Fruit fly (Drosophila melanogaster) whole organism, prepupa: ENCODE data around the gene CG43137.

Experiments used
- CG6854 ChIP-seq: fragments of 200-800 bp; sonication (Bioruptor generic); optimal IDR thresholded peaks from 2 replicates; lab custom pipeline; 2017; ENCODE audit warnings: missing biosample characterization, mild to moderate bottlenecking, missing genetic modification characterization
- lz ChIP-seq: fragments of 200-800 bp; sonication (Bioruptor generic); optimal IDR thresholded peaks from 3 replicates; lab custom pipeline; 2016; ENCODE audit warnings: missing biosample characterization, missing genetic modification characterization
- topi ChIP-seq: fragments of 200-800 bp; sonication (Bioruptor generic); optimal IDR thresholded peaks from 3 replicates; lab custom pipeline; 2016; ENCODE audit warnings: missing biosample characterization, missing genetic modification characterization

dm6 chrX:5868795-5869194 lies 3.8 kb upstream of the CG43137 start, which contains the start of gene CG15764:
- TF ChIP-seq CG6854: no peak
- TF ChIP-seq lz (GFP tag; lab: Kevin White, UChicago): no peak
- TF ChIP-seq topi: no peak
